Worm (Caenorhabditis elegans) whole organism, young adult: Measurements from ENCODE around the gene fbxb-90.

Source experiments
- dpl-1 ChIP-seq: fragments of 150-350 bp; optimal IDR thresholded peaks from 2 replicates; lab custom pipeline; 2014; ENCODE audit warnings: missing biosample characterization, missing genetic modification reagents, missing genetic modification characterization
- gei-17 ChIP-seq: fragments of 200-800 bp; sonication (Bioruptor generic); optimal IDR thresholded peaks from 2 replicates; lab custom pipeline; 2018; ENCODE audit warnings: mild to moderate bottlenecking, missing genetic modification characterization, missing compliant biosample characterization
- lin-35 ChIP-seq, 3 experiments: fragments of 150-350 bp in 2 of 3; sonication (generic microtip) in 1 of 3; optimal IDR thresholded peaks; 2 replicates each; lab custom pipeline; 2014 to 2018; ENCODE audit warnings: missing biosample characterization in 3 of 3, missing genetic modification characterization in 3 of 3, missing genetic modification reagents in 3 of 3
- snpc-4 ChIP-seq, 5 experiments: fragments of 150-350 bp in 1 of 5; sonication (generic microtip) in 4 of 5; optimal IDR thresholded peaks; 2 replicates each; lab custom pipeline; 2014 to 2018; ENCODE audit warnings: missing genetic modification characterization in 5 of 5, missing biosample characterization in 3 of 5, antibody characterized with exemption in 2 of 5, mild to moderate bottlenecking in 2 of 5, missing compliant biosample characterization in 2 of 5, missing genotype in 2 of 5, moderate library complexity in 2 of 5, missing genetic modification reagents in 1 of 5
- unc-62 ChIP-seq: fragments of 150-350 bp; optimal IDR thresholded peaks from 2 replicates; lab custom pipeline; 2014; ENCODE audit warnings: missing biosample characterization, missing genetic modification reagents, missing genetic modification characterization
- ztf-18 ChIP-seq: sonication (generic microtip); optimal IDR thresholded peaks from 2 replicates; lab custom pipeline; 2016; ENCODE audit warnings: missing genotype, mild to moderate bottlenecking, missing genetic modification characterization, missing compliant biosample characterization

- no peak for TF ChIP-seq lin-35 (GFP tag; optimal IDR thresholded peaks at IDR 0.05; lab: Kevin White, UChicago)
- TF ChIP-seq gei-17 (GFP tag; lab: Kevin White, UChicago) = no peak
- TF ChIP-seq dpl-1 (GFP tag; lab: Kevin White, UChicago) = no peak
- no peak for TF ChIP-seq ztf-18 (tag; lab: Kevin White, UChicago)
- no peak for TF ChIP-seq unc-62
- no peak for TF ChIP-seq snpc-4 (GFP tag; optimal IDR thresholded peaks at IDR 0.05; lab: Kevin White, UChicago)
- TF ChIP-seq snpc-4 (tag; optimal IDR thresholded peaks at IDR 0.05; lab: Kevin White, UChicago) = no peak
Measured at ce11 chrII:3739647-3740046, 9.0 kb downstream of the fbxb-90 start, which contains the start of gene F12E12.2.
